Worm (Caenorhabditis elegans) whole organism, L1 larva: ENCODE data around the gene vps-33.2.

Source experiments
- aly-2 ChIP-seq: fragments of 150-350 bp; optimal IDR thresholded peaks from 2 replicates; lab custom pipeline; 2014; ENCODE audit warnings: missing biosample characterization, missing genetic modification characterization
- mdl-1 ChIP-seq, 2 experiments: fragments of 150-350 bp; optimal IDR thresholded peaks; 2 replicates each; lab custom pipeline; 2014 to 2017; ENCODE audit warnings: missing biosample characterization in 2 of 2, missing genetic modification characterization in 2 of 2, inconsistent platforms in 1 of 2
- nhr-77 ChIP-seq: fragments of 150-350 bp; optimal IDR thresholded peaks from 2 replicates; lab custom pipeline; 2014; ENCODE audit warnings: missing biosample characterization, missing genetic modification characterization
- pax-3 ChIP-seq: fragments of 200-800 bp; sonication (Bioruptor generic); optimal IDR thresholded peaks from 2 replicates; lab custom pipeline; 2018; ENCODE audit warnings: mild to moderate bottlenecking, missing genetic modification characterization, moderate library complexity, missing compliant biosample characterization
- unc-62 ChIP-seq: fragments of 150-350 bp; optimal IDR thresholded peaks from 2 replicates; lab custom pipeline; 2014; ENCODE audit warnings: missing biosample characterization, missing genetic modification reagents, missing genetic modification characterization

DNA sequence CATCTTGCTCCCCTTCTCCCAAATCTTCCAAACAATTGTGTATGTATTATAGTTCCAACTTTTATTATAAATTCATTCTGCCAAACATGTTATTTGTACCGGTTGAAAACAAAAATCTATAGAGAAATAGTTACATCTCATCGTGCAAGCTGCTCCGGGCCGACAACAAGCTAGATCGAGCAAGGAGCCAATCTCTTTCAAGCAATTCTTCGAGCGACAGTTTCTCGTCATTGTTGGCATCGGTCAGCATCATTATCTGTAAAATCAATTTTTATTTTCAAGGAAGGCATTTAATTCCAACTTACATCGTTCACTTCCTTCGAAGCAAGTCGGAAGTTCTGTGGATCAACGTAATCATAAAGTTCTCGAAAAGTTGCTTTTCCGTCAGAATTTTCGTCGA, 10.0 kb upstream of the vps-33.2 start:
- TF ChIP-seq mdl-1 (tag; optimal IDR thresholded peaks at IDR 0.05; lab: Kevin White, UChicago) (no peak), nhr-77 (tag; lab: Kevin White, UChicago) (no peak), pax-3 (tag; lab: Kevin White, UChicago) (no peak), unc-62 (GFP tag; lab: Kevin White, UChicago) (no peak), aly-2 (tag; lab: Kevin White, UChicago) (no peak)
